Fruit fly (Drosophila melanogaster): ENCODE data around the gene CG7694.

Gene CG7694

DNA sequence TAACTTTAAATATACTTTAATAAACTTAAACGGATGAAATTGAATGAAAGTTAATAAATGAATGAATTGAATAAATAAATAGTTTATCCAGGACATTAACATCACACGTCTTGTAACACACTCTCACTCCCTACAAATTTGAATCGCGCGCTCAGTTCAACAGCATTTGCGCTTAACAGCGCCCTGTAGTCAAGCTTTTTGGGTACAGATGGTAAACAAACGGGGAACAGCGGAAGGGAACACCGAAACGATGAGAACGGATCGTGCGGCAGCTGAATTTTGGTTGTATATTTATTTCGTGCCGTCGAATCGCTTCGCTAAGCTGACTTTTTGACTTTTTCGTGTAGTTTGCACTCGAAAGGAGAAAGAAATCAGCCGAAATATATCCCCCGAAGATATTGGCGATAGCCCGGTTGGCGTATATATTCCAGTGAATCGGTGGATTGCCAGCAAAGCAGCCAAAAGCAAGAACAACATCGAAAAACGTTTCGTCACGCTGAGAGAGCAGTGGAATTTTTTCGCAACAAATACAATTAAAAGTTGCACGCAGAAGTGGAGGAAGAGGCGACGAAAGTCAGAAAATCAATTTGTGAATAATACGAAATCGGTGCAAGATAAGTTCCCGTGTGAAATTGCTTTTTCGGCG is at the start of gene CG7694, which contains the start of gene fray:
Gene CG7694 (plus strand): TSS at position 247 of the 646 bp plus-strand sequence.
Gene fray (plus strand): TSS at position 247 of the 646 bp plus-strand sequence.
- no peak for TF ChIP-seq noc (tag; optimal IDR thresholded peaks at IDR 0.05)

DNA sequence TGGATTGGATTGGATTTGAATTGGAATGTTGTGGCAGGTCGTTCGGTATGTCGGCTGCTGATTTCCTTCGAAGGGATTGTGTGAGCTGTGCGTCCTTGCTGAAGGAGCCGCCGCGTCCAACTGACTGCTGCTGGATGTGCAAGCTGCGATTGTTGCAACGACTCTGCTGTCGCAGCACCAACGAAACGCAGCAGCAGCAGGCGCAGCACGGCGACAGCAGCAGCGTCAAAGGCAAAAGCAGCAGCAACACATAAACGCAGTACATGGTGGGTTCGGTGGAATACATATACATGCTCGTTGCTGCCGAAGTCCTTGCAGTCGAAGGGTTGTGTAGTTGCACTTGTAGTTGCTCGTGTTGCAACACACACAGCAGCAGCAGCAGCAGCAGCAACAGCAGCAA is 27.4 kb upstream of the CG7694 start, which contains the start of gene fru:
Gene fru (minus strand): TSS at position 101 of the 400 bp plus-strand sequence.
- no peak for TF ChIP-seq noc (tag; optimal IDR thresholded peaks at IDR 0.05)

DNA sequence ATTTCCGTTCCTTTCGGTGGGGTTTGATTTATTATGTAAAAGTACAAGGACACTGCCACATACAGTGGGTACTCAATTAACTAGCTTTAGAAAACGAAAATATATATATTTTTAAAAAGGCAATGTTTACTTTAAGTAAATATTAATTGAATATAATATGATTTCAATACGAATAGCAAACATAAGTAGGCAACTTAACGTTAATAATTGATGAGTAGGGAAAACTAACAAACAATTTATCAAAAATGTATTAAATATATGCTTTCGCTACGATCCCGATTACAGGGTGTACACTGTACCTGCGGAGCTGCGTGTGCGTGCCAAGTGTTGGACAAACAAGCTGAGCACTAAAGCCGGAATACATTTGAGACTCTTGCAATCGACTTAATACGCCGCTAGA is 26.7 kb upstream of the CG7694 start:
- TF ChIP-seq noc (tag; optimal IDR thresholded peaks at IDR 0.05) = no peak

DNA sequence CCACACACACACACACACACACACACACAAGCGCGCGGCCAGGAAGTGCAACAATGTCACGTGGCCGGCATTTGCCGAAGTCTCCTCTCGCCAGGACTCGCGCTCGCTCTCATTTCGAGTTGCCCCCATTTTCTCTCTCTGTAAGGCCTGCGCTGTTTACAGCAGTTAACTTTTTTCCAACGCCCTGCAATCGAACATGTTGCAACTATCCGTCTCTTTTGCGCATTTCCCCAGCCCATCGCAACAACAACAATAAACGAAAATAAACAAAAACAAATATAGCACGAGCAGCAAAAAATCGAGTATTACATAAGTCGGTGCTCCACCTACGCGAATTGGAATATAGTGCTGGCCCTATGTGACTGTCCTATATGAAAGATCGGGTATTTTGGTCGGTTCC is 25.9 kb upstream of the CG7694 start:
- no peak for TF ChIP-seq noc (tag; optimal IDR thresholded peaks at IDR 0.05)

DNA sequence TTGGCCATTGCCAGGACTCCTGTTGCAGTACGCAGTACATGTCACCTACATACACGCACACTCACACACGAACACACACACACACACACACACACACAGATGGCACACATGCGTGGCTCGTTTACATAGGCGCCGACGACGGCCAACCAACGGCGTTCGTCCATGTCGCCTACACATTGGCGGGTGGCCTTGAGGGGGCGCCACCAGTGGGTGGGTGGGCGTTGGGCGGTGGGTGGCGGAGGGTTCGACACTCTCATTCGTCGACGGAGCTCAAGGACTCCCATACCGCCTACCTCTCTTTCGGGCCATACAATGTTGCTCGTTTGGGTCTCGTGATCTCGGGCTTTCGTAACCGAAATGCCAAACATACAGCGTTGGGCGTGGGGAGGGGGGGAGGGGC is 24.1 kb upstream of the CG7694 start:
- TF ChIP-seq noc (tag; optimal IDR thresholded peaks at IDR 0.05) = no peak

DNA sequence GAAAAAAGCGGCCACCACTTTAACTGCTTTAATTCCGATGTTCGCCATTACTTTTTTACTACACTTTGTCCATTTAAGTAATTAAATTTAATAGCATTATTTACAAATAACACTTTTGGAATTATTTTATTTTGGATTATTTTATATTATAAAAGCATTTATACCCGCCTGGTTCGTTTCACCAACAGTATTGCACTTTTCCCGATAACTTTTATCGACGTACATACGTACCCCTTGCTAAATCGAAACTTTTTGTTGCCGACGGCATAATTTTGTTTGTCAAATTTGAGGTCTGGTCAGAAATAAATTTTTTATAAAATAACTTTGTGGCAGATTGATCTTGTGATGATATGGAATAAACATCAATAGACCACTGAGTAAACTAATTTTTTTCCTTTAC is 13.3 kb upstream of the CG7694 start, which contains the start of gene CG7691:
Gene CG7691 (plus strand): TSS at position 301 of the 400 bp plus-strand sequence.
- TF ChIP-seq noc (tag; optimal IDR thresholded peaks at IDR 0.05) = no peak

DNA sequence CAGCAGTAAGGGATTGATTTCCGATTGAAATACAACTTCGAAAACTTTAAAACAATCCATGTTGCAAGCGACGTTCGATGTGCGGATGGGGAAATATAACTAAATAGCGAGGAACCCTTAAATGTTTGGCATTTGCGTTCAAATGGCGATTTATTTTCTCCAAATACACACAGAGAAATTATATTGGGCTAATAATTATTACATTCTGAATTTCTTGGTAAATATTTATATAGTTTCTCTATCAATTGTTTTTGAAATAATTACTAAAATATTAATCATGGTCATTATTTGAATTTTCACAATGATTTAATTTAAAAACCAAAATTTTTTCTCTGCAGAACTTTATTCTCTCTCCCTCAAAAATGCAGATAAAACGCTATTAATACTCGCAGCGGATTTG is 7.8 kb upstream of the CG7694 start, which contains the start of the genes CG43210 and hemo:
Gene CG43210 (minus strand): TSS at position 101 of the 400 bp plus-strand sequence.
Gene hemo (minus strand): TSS at position 101 of the 400 bp plus-strand sequence.
- TF ChIP-seq noc (tag; optimal IDR thresholded peaks at IDR 0.05) = no peak

DNA sequence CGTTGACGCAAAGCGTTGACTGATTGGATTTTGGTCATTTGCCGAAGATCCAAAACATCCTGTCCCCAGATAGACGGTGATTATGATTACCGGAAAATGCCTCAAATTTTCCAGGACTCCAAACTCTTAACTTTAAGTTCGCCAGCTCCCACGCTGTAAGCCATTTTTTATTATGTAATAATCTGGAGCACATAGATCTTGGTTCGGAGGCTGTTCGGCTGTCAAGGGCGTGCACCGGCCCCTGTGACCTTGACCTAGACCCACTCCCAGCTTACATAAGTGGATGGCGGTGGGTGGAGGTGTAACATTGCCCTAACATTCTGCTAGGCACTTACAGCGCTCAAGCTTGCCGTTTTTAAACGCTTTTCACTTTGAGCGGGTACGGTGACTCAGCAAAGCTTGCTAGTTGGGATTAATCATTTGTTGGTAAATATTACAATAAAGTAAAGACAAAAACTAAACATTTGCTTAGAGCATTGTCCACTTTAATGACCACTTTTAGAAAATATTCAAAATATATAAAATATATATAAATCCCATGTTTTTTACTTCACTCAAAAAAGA is 569 bp upstream of the CG7694 start:
- TF ChIP-seq noc (tag; optimal IDR thresholded peaks at IDR 0.05) = no peak

DNA sequence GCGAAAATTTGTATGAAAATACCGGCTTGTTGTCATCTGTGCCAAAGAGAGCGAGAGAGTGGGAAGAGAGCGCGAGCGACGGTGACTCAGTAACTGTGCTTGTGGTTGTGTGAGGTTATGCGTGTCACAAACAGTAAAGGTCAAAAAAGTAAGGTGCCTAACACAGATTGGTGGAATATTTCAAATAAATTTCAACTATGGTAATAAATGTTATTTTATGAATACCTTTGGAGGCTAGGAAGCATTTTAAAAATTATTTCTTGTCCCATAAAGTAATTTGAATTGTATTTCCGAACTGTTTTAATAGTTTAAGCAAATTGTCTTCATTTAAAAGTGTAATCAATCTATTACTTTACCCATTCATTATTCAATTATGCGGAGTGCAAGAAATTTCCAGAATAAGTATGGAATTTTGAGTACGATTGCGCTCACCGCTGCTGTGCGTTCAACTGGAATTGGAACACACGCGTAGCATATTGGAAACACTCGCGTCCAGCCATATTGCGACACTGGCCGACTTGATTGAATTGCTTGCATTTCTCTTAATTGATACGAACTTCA is 888 bp downstream of the CG7694 start:
- TF ChIP-seq noc (tag; optimal IDR thresholded peaks at IDR 0.05) = peak; percentile 92

DNA sequence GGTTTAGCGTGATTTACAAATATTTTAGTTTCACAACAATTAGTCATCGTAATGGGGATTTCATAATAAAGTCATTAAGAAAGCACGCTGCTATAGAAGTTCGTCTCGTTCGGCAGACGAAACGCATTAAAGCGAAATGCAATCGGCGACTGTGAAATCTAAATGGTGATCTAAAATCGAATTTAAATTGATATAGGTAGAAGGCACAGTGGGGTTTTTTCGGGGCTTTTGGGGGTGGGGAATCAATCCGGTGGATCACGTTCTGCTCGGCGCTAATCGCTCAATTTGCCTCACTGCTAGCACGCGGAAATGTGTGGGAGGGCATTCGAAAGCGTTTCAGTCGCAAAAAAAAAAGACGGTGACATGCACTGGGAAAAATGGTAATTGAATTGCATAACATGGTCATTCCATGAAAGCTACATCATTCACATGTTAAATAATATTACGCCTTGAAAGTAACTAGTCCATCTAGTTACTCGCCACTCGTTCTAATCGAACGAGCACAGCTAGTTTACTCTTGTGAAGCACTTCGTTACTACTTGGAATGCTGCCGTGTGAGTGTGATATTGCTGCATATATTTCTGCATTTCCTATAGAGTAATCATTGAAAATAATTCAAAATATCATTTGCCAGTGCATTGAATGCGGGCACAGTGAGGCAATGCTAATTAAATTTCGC is 5.0 kb downstream of the CG7694 start:
- TF ChIP-seq noc (tag; optimal IDR thresholded peaks at IDR 0.05) = no peak

DNA sequence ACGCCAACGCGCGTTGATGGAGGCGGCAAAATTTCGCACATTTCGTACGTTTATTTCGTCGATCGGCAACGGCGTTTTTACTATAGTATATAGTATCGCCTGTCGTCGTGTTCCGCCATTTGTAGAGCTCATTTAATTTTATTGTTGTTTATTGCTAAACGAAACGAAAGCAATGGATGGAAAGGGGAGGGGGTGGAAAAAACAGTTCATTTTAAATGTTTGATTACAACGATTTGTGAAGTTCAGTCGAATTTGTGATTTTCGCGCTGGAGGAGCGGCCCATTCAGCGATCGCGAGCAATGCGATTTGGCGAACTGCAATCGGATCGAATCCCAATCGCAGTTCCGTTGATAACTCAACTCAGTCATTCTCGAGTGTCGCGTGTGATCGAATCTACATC is 8.1 kb downstream of the CG7694 start:
- TF ChIP-seq noc (tag; optimal IDR thresholded peaks at IDR 0.05) = no peak

DNA sequence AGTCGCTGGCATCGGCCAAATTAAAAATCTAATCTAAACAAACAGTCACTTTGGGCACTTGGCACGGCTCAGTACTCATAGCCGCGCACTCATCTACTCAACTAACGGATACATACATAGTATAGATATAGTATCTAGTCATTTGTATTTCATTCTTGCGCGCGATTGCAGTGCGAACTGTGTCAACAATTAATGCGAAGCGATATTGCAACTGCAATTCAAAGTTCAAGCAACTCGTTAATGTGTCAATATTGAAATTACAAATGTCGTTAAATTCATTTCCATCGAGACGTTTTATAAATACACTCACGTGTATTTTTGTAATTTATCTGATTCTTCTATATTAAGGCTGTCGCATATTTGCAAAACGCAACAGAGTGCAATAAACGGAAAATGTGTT is 9.3 kb downstream of the CG7694 start:
- TF ChIP-seq noc (tag; optimal IDR thresholded peaks at IDR 0.05) = no peak

DNA sequence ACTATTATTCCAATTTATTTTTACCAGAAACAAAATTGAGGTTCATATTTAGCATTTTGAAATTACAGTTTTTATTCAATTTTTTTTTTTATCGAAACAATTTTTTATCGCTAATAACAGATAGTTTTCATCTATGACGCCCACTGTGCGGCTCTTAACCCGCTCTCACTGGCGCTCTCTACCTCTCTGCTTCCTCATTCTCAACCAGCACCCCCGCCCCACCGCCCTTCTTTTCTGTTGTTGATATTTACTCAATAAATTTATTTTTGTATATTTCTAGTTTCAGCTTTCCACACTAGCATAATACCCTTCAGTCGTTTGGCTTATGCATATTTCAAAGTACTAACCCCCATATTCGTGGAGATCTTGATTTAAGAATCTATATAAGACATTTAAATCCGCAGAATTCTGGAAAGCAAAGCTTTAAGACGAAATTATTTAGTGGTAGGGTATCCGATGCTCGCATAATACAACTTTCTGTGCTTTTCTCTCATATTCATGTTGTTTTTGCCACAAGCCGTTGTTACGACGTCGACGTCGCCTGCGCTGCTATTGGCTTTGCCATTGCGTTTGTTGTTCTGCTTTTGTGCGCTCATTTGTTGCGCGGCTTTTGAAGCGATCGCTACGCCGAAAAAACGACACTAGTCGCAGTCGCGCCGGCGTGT is 11.1 kb downstream of the CG7694 start:
- TF ChIP-seq noc (tag; optimal IDR thresholded peaks at IDR 0.05) = peak; percentile 94

DNA sequence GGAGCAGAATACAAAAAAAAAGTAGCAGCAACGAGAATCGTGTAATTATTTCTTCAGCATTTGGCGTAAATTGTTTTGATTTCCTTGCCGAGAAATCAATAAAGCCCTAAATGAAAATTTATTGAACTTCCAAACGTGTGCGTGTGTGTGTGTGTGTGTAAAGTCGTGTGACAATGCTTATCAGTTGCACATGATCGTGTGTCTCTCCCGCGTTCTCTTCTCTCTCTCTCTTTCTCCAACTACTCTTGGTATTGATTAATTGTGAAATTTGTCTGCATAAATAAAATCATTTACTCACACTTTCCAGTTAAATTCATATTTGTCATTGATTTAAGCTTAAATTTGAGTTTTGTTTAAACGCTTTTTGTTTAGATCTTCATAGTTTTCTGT is 11.7 kb downstream of the CG7694 start:
- TF ChIP-seq noc (tag; optimal IDR thresholded peaks at IDR 0.05) = no peak

DNA sequence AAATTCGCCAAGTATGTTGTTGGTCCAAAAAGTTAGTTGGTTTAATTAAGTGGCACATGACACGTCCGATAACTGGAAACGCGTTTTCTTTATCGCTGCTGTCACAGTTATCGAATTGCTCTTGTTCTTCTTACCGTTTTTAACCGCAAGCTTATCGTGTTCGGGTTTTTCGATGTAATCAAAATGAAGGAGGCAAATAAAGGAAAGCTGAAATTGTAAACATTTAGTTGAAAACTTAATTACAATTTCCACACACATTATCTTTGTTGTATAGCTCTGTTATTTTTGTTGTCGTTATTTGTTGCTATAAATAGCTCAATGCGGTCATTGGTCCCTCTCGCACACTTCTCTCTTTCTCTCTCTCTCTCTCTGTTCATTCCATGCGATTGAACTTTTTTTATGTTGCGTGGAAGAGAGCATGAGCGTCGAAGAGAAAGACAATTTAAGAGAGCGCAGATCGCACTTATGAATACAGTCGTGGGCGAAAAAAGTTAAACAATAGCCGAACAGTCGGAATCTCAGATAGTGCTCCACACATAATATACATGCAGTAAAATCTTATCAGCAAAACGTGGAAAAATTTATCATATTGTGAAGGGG is 12.5 kb downstream of the CG7694 start:
- no peak for TF ChIP-seq noc (tag; optimal IDR thresholded peaks at IDR 0.05)

DNA sequence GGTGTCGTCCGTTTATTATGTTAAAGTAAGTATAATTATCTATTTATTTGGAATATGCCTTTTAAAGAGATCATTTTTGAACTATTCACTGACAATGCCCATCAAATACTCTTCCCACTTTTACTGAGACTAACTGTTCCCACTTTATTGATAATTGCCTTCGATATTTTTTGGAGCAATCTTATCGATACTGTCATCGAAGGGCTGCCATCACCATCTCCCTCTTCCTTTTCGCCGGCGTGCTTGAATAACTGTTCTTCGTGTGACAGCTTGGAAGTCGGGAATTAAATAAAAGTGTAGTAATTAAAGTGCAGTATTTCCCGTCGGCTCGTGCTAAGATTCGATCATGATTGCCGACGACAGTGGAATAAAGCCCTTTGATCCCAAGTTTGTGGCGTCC is 17.9 kb downstream of the CG7694 start, which contains the start of gene qin:
Gene qin (plus strand): TSS at position 274 of the 400 bp plus-strand sequence.
- no peak for TF ChIP-seq noc (tag; optimal IDR thresholded peaks at IDR 0.05)
